Worm (Caenorhabditis elegans) whole organism, L3 larva: ENCODE results near the gene srh-127.

Source experiments
- R02D3.7 ChIP-seq: fragments of 150-350 bp; optimal IDR thresholded peaks from 2 replicates; lab custom pipeline; 2014; ENCODE audit warnings: missing biosample characterization, missing genetic modification characterization
- ZK546.5 ChIP-seq: sonication (generic microtip); optimal IDR thresholded peaks from 2 replicates; lab custom pipeline; 2017; ENCODE audit warnings: missing biosample characterization, missing genetic modification characterization
- aly-2 ChIP-seq: fragments of 150-350 bp; optimal IDR thresholded peaks from 2 replicates; lab custom pipeline; 2014; ENCODE audit warnings: missing biosample characterization, missing genetic modification characterization
- ceh-82 ChIP-seq: fragments of 150-350 bp; optimal IDR thresholded peaks from 2 replicates; lab custom pipeline; 2014; ENCODE audit warnings: missing biosample characterization, missing genetic modification characterization
- daf-12 ChIP-seq: fragments of 150-350 bp; optimal IDR thresholded peaks from 2 replicates; lab custom pipeline; 2014; ENCODE audit warnings: missing biosample characterization, missing genetic modification reagents, missing genetic modification characterization
- mdl-1 ChIP-seq: fragments of 150-350 bp; optimal IDR thresholded peaks from 2 replicates; lab custom pipeline; 2014; ENCODE audit warnings: missing biosample characterization, missing genetic modification characterization
- nfya-1 ChIP-seq: sonication (generic microtip); optimal IDR thresholded peaks from 2 replicates; lab custom pipeline; 2017; ENCODE audit warnings: missing genetic modification characterization, mild to moderate bottlenecking, missing compliant biosample characterization, antibody characterized with exemption, moderate library complexity; ENCODE audit not compliant: insufficient read depth
- nhr-67 ChIP-seq: fragments of 150-350 bp; optimal IDR thresholded peaks from 2 replicates; lab custom pipeline; 2014; ENCODE audit warnings: missing biosample characterization, missing genetic modification characterization
- nhr-77 ChIP-seq: fragments of 150-350 bp; optimal IDR thresholded peaks from 2 replicates; lab custom pipeline; 2014; ENCODE audit warnings: missing biosample characterization, missing genetic modification characterization
- pqm-1 ChIP-seq: fragments of 150-350 bp; optimal IDR thresholded peaks from 2 replicates; lab custom pipeline; 2017; ENCODE audit warnings: missing biosample characterization, missing genetic modification characterization, inconsistent platforms

DNA sequence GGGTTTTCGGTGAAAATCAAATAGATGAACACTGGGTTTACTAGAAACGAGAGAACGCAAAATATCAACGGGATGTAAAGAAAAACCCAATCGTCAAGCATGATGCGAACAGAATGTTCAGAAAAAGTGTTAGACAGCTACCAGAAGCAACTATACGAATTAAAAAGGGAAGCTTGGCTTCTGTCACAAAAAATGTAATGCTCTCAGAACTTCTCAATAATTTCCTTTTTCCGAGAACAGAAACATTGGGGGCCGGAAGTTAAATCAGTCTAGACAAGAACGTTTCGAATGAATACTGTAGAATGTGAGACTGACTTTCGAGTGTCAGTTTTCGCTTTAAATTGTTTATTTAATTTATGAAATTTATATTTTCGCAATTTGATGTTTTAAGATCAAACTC, 33.3 kb upstream of the srh-127 start, which contains the start of gene srj-54:
- TF ChIP-seq aly-2 (tag; lab: Kevin White, UChicago), result no peak
- no peak for TF ChIP-seq nfya-1 (tag; lab: Kevin White, UChicago)
- no peak for TF ChIP-seq nhr-67
- no peak for TF ChIP-seq ZK546.5 (tag; lab: Kevin White, UChicago)
- TF ChIP-seq mdl-1 (tag; lab: Kevin White, UChicago), result no peak
- no peak for TF ChIP-seq ceh-82 (tag; lab: Kevin White, UChicago)
- TF ChIP-seq pqm-1 (tag; lab: Kevin White, UChicago), result no peak
- TF ChIP-seq nhr-77 (tag; lab: Kevin White, UChicago), result no peak
- TF ChIP-seq daf-12, result no peak
- no peak for TF ChIP-seq R02D3.7
